Fruit fly (Drosophila melanogaster): ENCODE results near the gene TwdlS.

dm6 chr3R:26626638-26627037 is 9.8 kb upstream of the TwdlS start, which contains the start of gene TwdlO:
- TF ChIP-seq ttk (optimal IDR thresholded peaks at IDR 0.05) (no peak), psq (optimal IDR thresholded peaks at IDR 0.05) (no peak), insv (optimal IDR thresholded peaks at IDR 0.05) (no peak), Myc (optimal IDR thresholded peaks at IDR 0.05) (no peak), h (optimal IDR thresholded peaks at IDR 0.05) (no peak), Sin3A (optimal IDR thresholded peaks at IDR 0.05) (no peak)

Measured in Kc167 (cell line).